Fruit fly (Drosophila melanogaster): ENCODE data around the gene CG31091.

- TF ChIP-seq CG34367 (tag; optimal IDR thresholded peaks at IDR 0.05) (no peak), CG15710 (tag; optimal IDR thresholded peaks at IDR 0.05) (no peak), D1 (tag; optimal IDR thresholded peaks at IDR 0.05) (no peak), CG4496 (GFP tag; IDR thresholded peaks at IDR 0.05) (no peak), CG13204 (GFP tag; optimal IDR thresholded peaks at IDR 0.05) (no peak), CG10348 (GFP tag; IDR thresholded peaks at IDR 0.05) (no peak), CG14655 (GFP tag; optimal IDR thresholded peaks at IDR 0.05) (no peak), CG9948 (tag; optimal IDR thresholded peaks at IDR 0.05) (no peak)
Observed at dm6 chr3R:25895522-25895921, 4.2 kb upstream of the CG31091 start, which contains the start of gene Sodq.

Measured in whole organism, pupa.